Worm (Caenorhabditis elegans): ENCODE measurements around the gene nhr-285.
"Not testable (repeated sequence)": the region's sequence is repeated elsewhere in the genome, so short reads cannot be mapped to it uniquely, and the experiment has no call there.

Gene nhr-285

DNA sequence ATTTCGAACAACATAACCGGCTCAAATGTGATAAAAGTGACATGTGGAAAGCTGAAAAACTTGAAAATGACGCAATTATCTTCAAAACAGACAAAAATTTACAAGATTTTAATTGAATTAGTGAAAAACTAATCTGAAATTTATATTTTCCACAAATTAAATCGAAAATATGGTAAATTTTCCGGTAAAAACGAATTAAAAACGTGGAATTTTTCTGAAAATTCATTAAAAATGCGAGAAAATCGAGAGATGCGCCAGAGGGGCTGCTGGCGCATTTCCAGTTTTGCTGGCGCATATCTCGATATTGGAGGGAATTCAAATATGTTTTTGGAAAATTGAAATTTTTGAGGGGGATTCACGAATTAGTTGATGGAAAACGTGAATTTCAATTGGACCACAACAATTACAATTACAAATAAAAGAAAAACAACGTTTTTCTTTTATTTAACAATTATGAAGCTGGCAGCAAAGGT is 12.9 kb downstream of the nhr-285 start, which contains the start of the genes haf-3 and F57A10.2:
haf-3 (minus strand) TSS at position 51 of the 473 bp plus-strand sequence.
F57A10.2 (plus strand) TSS at position 454 of the 473 bp plus-strand sequence.
- TF ChIP-seq hnd-1 (tag; optimal IDR thresholded peaks at IDR 0.05) (no peak), ets-7 (tag; optimal IDR thresholded peaks at IDR 0.05) (no peak), tbx-11 (GFP tag; IDR thresholded peaks at IDR 0.05) (no peak), flt-1 (GFP tag; IDR thresholded peaks at IDR 0.05) (0 out of 2 replicates have a peak, but pooled peaks have one; percentile 13), B0310.2 (tag; optimal IDR thresholded peaks at IDR 0.05) (no peak), aly-1 (tag; optimal IDR thresholded peaks at IDR 0.05) (no peak), ceh-13 (GFP tag; optimal IDR thresholded peaks at IDR 0.05) (no peak), F13C5.2 (tag; optimal IDR thresholded peaks at IDR 0.05) (peak; percentile 66), ceh-36 (tag; optimal IDR thresholded peaks at IDR 0.05) (no peak), ama-1 (optimal IDR thresholded peaks at IDR 0.05) (no peak)

DNA sequence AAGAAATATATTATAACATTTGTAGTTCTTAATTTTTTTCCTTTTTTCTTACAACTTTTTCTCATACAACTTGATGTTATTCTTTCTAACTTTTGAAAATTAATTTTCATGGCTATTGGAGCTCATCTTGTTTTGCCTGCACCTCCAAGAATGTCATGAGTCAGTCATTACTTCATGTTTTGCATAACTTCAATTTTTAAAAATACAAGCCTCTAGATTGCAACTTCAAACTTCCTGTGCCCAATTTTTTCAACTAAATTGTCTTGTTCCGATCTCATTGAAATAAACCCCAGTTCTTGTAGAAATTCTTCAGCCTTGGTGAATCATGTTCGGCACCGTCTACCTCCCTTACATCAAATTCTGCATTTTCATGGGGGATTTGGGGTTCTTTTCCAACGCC is 20.6 kb downstream of the nhr-285 start, which contains the start of gene str-9:
str-9 (plus strand) TSS at position 301 of the 400 bp plus-strand sequence.
- no peak for TF ChIP-seq hmg-4 (GFP tag; optimal IDR thresholded peaks at IDR 0.05)
- no peak for TF ChIP-seq tbx-11 (GFP tag; IDR thresholded peaks at IDR 0.05)
- TF ChIP-seq tra-4 (tag; optimal IDR thresholded peaks at IDR 0.05) = no peak
- no peak for TF ChIP-seq ceh-13 (GFP tag; optimal IDR thresholded peaks at IDR 0.05)
- no peak for TF ChIP-seq ama-1 (optimal IDR thresholded peaks at IDR 0.05)
- no peak for TF ChIP-seq sea-1 (GFP tag; conservative IDR thresholded peaks at IDR 0.05)
- TF ChIP-seq tbx-37 (GFP tag; conservative IDR thresholded peaks at IDR 0.05) = no peak
- no peak for TF ChIP-seq hmbx-1 (tag; optimal IDR thresholded peaks at IDR 0.05)
- TF ChIP-seq pes-1 (GFP tag; IDR thresholded peaks at IDR 0.05) = no peak
- TF ChIP-seq B0310.2 (tag; optimal IDR thresholded peaks at IDR 0.05) = no peak
- TF ChIP-seq ceh-36 (tag; optimal IDR thresholded peaks at IDR 0.05) = no peak
- no peak for TF ChIP-seq hnd-1 (tag; optimal IDR thresholded peaks at IDR 0.05)
- TF ChIP-seq F13C5.2 (tag; optimal IDR thresholded peaks at IDR 0.05) = no peak

DNA sequence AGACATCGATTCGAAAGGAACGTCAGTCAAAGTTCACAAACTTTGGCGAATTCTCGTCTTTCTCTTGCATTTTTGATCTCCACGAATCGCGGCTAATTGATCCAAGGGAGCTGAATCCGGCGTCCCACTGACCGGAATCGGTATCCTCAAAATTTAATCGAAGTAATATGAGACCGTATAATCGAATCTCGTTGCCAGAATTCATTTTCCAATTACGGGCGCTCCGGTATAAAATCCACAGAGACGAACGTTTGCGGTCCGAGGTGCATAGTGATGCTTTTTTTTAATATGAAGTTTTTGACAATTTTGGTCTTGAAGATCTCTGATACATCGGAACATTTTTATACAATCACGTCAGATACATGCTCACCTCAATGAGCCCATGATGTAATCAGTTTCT is 21.4 kb downstream of the nhr-285 start:
- TF ChIP-seq hnd-1 (tag; optimal IDR thresholded peaks at IDR 0.05) (no peak), tra-4 (tag; optimal IDR thresholded peaks at IDR 0.05) (no peak)

DNA sequence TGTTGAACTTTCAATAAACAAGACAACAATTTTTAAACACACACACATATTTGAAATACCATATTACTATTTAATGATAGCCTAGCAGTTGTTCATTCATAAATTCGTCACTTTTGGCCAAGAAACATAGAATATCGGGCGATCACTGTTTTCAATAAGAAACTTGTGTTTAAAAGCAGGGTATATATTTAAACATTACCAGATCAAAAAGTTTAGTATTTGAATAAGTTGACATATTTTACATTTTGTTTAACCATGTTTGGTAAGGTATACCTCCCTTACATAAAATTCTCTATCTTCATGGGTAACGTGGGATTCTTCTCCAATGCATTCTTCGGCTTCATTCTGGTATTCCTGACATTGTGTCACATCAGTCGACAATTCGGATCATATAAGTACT is 24.3 kb downstream of the nhr-285 start, which contains the start of gene str-8:
str-8 (plus strand) TSS at position 301 of the 400 bp plus-strand sequence.
- not testable (repeated sequence) for TF ChIP-seq tbx-11 (GFP tag; IDR thresholded peaks at IDR 0.05); ceh-36 (tag; optimal IDR thresholded peaks at IDR 0.05); ama-1 (optimal IDR thresholded peaks at IDR 0.05)

DNA sequence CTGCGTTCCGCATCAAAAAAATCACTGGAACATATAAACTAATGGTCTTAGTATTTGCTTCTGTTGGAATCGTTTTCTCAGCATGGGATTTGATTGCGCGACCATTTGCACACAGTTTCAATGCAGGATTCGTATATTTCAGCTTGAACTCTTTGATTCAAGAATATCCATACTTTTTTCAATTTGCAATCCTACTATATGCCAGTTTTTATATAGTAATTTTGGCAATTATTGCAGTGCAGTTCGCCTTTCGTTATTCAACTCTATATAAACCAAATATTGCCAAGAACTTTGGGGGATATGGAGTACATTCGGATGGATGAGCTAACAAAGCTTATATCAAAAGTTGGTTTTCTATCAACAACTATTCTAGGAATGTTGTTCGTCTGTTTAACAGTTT is 26.1 kb downstream of the nhr-285 start, which contains the start of gene str-5:
str-5 (plus strand) TSS at position 301 of the 400 bp plus-strand sequence.
- TF ChIP-seq ets-7 (tag; optimal IDR thresholded peaks at IDR 0.05); ceh-13 (GFP tag; optimal IDR thresholded peaks at IDR 0.05); B0310.2 (tag; optimal IDR thresholded peaks at IDR 0.05): not testable (repeated sequence)

DNA sequence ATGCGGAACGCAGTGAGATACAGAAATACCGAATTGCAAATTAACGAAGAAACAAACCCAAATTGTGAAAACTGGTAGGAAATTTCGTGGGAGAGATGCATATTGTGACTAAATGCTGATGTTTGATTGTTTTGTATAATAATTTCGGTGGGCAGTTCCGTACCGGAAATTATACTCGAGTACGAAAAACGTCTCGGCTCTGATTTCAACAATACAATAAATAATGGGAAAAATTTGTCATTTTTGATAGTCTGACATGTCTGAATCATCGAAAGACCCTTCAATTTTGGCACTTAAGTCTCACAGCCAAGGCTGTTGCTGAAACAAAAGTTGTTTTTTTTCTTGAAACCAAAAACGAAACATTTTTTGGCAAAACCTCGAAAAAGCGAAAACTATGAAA is 27.0 kb downstream of the nhr-285 start, which contains the start of gene str-43:
str-43 (minus strand) TSS at position 101 of the 400 bp plus-strand sequence.
- TF ChIP-seq sea-1 (GFP tag; conservative IDR thresholded peaks at IDR 0.05) = no peak
- no peak for TF ChIP-seq ceh-36 (tag; optimal IDR thresholded peaks at IDR 0.05)
- TF ChIP-seq ama-1 (optimal IDR thresholded peaks at IDR 0.05) = no peak
- TF ChIP-seq hnd-1 (tag; optimal IDR thresholded peaks at IDR 0.05) = no peak

DNA sequence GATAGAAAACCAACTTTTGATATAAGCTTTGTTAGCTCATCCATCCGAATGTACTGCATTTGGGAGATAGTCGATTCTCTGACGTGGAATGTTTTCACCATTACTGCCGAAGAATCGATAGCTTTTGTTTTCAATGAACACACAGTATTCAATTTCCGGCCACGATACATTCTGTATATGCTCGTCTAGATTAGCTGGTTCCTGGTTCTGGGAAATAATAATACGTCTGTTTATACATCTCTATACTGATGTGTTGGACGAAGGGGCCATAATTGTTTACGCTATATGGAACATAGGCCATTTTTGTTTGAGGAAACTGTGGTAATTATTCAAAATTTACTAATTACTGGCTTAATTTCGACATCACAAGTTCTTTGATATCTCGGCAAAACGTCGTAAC is 28.9 kb downstream of the nhr-285 start, which contains the start of gene str-6:
str-6 (minus strand) TSS at position 101 of the 400 bp plus-strand sequence.
- no peak for TF ChIP-seq tbx-37 (GFP tag; conservative IDR thresholded peaks at IDR 0.05)
- no peak for TF ChIP-seq hnd-1 (tag; optimal IDR thresholded peaks at IDR 0.05)
- no peak for TF ChIP-seq F13C5.2 (tag; optimal IDR thresholded peaks at IDR 0.05)
- no peak for TF ChIP-seq sea-1 (GFP tag; conservative IDR thresholded peaks at IDR 0.05)
- no peak for TF ChIP-seq scrt-1 (GFP tag; IDR thresholded peaks at IDR 0.05)
- no peak for TF ChIP-seq aly-1 (tag; optimal IDR thresholded peaks at IDR 0.05)

DNA sequence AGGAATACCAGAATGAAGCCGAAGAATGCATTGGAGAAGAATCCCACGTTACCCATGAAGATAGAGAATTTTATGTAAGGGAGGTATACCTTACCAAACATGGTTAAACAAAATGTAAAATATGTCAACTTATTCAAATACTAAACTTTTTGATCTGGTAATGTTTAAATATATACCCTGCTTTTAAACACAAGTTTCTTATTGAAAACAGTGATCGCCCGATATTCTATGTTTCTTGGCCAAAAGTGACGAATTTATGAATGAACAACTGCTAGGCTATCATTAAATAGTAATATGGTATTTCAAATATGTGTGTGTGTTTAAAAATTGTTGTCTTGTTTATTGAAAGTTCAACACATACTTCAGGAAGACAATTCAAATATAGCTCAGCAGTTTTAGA is 30.7 kb downstream of the nhr-285 start, which contains the start of gene T23D5.8:
T23D5.8 (minus strand) TSS at position 101 of the 400 bp plus-strand sequence.
- TF ChIP-seq flt-1 (GFP tag; IDR thresholded peaks at IDR 0.05); tbx-11 (GFP tag; IDR thresholded peaks at IDR 0.05); tra-4 (tag; optimal IDR thresholded peaks at IDR 0.05): not testable (repeated sequence)

DNA sequence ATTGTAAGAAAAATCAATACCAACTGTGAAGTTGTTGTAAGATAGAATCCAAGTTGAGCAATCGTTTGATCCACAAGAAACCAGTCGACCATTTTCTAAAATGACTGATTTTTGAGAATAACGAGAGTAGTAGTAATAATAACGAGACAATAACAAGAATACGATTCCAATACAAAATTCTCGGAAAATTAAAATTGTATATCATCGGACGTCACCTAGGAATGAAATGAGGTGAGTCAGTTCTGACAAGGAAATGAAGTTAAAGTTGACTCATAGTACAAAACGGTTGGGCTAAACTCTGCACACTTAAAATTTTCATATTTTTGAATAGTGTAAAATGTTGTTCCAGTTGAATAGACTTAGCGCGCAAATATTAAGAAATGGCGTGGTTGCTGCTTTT is 34.7 kb downstream of the nhr-285 start, which contains the start of gene str-19:
str-19 (minus strand) TSS at position 101 of the 400 bp plus-strand sequence.
- TF ChIP-seq ama-1 (optimal IDR thresholded peaks at IDR 0.05); hmbx-1 (tag; optimal IDR thresholded peaks at IDR 0.05); tbx-37 (GFP tag; conservative IDR thresholded peaks at IDR 0.05): not testable (repeated sequence)
